Fruit fly (Drosophila melanogaster) S2 (cell line): ENCODE data around the gene CG14692.

Experiments
- CG8478 ChIP-seq: fragments of >200 bp; optimal IDR thresholded peaks from 2 replicates; lab custom pipeline; 2018
- CTCF ChIP-seq, 2 experiments: fragments of >200 bp; optimal IDR thresholded peaks; 2 replicates each; lab custom pipeline; 2018

CG14692 gene

DNA sequence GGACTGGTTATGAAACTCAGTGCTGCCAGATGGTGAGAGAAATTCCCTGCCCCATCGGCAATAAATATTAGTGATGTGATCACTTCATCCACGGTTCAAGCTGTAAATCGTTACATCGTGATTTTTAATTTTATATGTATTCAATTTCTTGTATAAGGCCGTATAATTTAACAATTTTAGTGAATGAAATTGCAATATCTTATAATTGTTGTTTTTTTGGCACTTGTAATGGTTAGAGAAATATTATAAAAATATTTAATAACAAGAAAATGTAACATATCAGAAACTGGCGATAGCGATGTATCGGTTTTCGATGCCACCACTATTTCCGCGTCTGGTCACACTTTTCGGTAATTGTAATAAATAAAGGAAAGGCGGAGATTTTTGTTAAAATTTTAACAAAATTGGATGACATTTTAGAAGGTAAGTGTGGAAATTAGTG is 19.7 kb downstream of the CG14692 start, which contains the start of the genes mRpL37 and Rbp1:
Gene mRpL37 (minus strand): TSS at position 35 of the 442 bp plus-strand sequence.
Gene Rbp1 (plus strand): TSS at position 326 of the 442 bp plus-strand sequence.
- TF ChIP-seq CTCF (optimal IDR thresholded peaks at IDR 0.05; lab: Kevin White, UChicago) (no peak), CG8478 (lab: Kevin White, UChicago) (no peak)

DNA sequence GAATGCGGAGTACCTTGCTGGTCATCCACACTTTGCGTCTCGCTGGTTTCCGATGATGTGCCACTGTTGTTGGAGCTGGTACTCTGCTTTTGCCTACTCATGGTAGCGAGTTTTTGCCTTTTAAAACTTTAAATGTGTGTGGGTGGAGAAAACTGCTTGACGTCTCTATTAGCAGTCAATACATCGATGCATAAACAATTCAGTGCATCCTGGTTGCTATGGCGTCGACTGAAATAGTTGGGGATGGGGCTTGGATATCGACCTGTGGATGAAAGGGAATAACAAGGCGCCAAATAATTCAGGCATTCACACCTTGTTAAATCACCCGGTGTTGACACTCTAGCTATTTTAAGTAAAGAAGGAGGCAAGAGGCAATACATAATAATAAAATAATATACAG is 21.6 kb downstream of the CG14692 start, which contains the start of gene CG42633:
Gene CG42633 (minus strand): TSS at position 101 of the 400 bp plus-strand sequence.
- TF ChIP-seq CG8478 (lab: Kevin White, UChicago): no peak
- TF ChIP-seq CTCF (optimal IDR thresholded peaks at IDR 0.05; lab: Kevin White, UChicago): no peak

- TF ChIP-seq CG8478 (lab: Kevin White, UChicago) (no peak), CTCF (optimal IDR thresholded peaks at IDR 0.05; lab: Kevin White, UChicago) (no peak)
Measured at dm6 chr3R:10780161-10780560, 23.6 kb downstream of the CG14692 start.

DNA sequence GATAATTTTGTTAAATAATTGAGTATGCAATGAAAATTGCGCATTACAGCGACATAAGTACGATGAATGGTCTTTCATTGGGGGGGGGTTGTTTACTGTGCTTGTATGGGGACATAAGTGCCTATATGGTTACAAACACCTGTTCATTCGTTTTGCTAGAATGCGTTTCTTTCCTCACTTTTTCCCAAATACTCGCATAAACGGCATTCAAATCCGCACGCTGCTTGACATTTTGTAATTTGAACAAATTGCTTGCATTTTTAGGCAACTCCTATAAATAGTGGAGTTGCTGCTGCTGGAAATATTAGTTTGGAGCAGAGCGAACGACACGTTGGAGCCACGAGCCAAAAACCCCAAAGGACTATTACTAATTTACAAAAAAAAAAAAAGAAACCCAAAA is 24.5 kb downstream of the CG14692 start, which contains the start of gene Desi:
Gene Desi (plus strand): TSS at position 301 of the 400 bp plus-strand sequence.
- TF ChIP-seq CTCF (optimal IDR thresholded peaks at IDR 0.05; lab: Kevin White, UChicago): no peak
- no peak for TF ChIP-seq CG8478 (lab: Kevin White, UChicago)

- TF ChIP-seq CG8478 (lab: Kevin White, UChicago): no peak
- no peak for TF ChIP-seq CTCF (optimal IDR thresholded peaks at IDR 0.05; lab: Kevin White, UChicago)
Measured at dm6 chr3R:10778151-10778550, 25.6 kb downstream of the CG14692 start.

DNA sequence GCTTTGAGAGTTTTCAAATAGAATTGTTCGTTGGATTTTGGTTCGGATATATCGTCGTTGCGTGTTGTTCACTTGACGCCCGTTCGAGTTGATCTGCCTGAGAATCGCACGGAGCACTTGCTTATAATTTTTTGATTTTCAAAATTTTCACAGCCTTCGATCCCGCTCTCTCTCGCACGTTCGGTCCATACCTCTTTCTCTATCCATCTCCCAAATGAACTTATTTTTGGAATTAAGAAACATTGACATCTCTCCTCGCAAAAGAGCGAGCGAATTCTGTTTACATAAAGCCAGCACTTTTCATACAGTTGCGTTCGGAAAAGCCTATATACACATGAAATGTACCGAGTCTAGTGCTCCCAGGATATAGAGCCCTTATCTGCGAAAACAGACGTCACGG is 26.5 kb downstream of the CG14692 start, which contains the start of the genes CG45076, CG45078 and fau:
Gene CG45076 (minus strand): TSS at position 101 of the 400 bp plus-strand sequence.
Gene CG45078 (minus strand): TSS at position 101 of the 400 bp plus-strand sequence.
Gene fau (minus strand): TSS at position 101 of the 400 bp plus-strand sequence.
- TF ChIP-seq CTCF (optimal IDR thresholded peaks at IDR 0.05; lab: Kevin White, UChicago): no peak
- TF ChIP-seq CG8478 (lab: Kevin White, UChicago): no peak

DNA sequence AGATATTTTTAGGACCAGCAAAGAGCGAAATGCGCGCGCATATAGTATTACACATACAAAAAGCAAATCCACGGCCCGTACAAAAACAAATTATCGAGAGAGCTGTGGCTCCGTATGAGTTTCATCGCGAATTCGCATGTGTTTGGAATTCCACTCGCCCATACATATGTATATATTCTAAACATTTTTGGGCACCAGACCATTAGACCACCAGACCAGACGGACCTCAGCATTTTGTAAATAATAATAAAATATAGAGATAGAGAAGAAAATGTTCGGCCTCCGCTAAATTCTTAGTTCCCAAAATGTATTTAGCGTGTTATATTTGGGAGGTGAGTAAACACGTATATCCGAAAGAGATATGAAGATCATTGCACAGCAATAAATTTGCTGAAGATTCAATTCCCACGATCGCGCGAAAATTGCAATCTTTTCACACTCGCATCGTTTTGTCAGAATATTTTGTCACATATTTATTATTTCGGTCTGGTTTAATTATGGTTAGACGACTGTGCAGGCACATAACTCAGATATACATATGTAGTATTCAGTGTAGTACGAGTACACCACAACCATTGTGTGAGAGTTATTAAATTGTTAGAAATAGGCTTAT is 27.6 kb downstream of the CG14692 start:
- no peak for TF ChIP-seq CG8478 (lab: Kevin White, UChicago)
- TF ChIP-seq CTCF (optimal IDR thresholded peaks at IDR 0.05; lab: Kevin White, UChicago): no peak

DNA sequence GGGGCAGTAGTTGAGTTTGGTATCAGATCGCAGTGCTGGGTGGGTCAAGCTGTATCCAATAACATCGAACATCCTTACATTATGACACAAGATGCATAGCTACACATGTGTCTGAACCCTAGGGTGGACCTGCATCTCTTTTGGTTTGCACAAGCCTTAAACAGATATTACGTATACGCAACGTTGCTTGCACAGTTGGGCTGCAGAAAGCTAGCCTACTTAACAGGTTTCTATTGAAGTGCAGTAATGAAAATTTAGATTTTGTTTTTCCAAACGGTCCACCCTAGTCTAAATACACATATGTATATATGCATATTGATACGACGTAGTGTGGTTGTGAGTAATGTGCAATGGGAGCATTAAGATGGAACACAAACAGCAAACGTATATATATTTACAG is 28.5 kb downstream of the CG14692 start:
- TF ChIP-seq CG8478 (lab: Kevin White, UChicago) (no peak), CTCF (optimal IDR thresholded peaks at IDR 0.05; lab: Kevin White, UChicago) (no peak)

- TF ChIP-seq CG8478 (lab: Kevin White, UChicago) (no peak), CTCF (optimal IDR thresholded peaks at IDR 0.05; lab: Kevin White, UChicago) (no peak)
Measured at dm6 chr3R:10767526-10767925, 36.2 kb downstream of the CG14692 start, which contains the start of gene TfIIFbeta. Gene TfIIFbeta, minus strand, starts transcription at chr3R:10767804.

DNA sequence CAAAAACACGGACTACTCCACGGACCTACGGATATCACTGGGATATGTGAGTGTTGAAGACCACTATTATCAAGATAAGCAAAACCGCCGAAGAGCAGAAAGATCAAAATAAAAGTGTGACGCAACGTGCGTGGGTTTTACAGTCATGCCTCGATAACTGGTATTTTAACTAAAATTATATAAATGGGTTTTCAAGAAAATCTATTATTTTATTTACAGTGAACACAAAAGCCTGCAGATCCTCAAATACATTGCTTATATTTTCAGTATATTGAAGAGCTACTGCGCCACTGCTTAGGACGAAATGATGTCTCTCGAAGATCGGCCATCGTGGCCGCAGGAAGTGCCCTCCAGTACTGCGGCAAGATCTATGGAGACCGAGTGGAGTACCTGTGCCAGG is 41.8 kb downstream of the CG14692 start:
- TF ChIP-seq CTCF (optimal IDR thresholded peaks at IDR 0.05; lab: Kevin White, UChicago) (no peak), CG8478 (lab: Kevin White, UChicago) (no peak)

DNA sequence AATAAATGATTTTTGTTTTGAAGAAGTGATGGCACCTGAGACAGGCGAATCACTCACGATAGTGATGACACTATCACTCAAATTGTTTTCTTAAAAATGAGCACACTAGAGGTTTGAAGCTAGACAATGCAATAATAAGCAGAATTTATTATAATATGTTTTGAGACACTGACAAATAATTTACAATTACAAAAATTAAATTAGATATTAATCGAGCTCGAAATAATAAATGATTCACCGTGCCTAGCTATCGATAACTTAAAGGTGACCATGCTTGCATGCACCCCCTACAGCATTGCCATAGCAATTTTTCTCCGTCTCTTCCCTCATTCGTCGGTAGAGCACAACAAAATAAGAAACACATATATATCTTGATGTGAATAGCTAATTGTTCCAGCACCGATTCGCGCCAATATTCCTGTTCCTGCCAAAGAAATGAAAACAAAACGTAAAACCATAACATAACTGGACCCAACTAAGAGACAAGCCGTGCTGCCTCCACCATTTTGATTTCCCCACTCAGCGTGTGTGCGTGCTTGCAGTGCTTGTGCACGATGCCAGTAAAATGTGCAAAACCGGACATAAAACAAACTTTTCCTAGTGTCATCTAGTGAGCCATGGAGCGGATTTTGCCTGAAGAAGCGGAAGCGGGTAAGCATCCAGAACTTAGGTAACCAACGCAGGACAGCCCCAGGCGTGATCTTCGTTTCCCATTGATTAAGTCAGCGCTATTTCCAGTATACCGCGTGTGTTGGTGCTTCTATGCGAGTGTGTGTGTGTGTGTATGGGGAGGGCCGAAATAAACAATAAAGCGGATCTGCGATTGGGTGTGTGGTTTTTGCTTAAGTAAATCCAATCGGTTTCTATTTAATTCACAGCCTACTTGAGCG is 42.5 kb downstream of the CG14692 start, which contains the start of the genes MED7 and Cap-H2:
Gene MED7 (minus strand): TSS at position 67 of the 890 bp plus-strand sequence.
Gene Cap-H2 (plus strand): TSS at position 345 of the 890 bp plus-strand sequence.
- TF ChIP-seq CG8478 (lab: Kevin White, UChicago) (no peak), CTCF (optimal IDR thresholded peaks at IDR 0.05; lab: Kevin White, UChicago) (no peak)

DNA sequence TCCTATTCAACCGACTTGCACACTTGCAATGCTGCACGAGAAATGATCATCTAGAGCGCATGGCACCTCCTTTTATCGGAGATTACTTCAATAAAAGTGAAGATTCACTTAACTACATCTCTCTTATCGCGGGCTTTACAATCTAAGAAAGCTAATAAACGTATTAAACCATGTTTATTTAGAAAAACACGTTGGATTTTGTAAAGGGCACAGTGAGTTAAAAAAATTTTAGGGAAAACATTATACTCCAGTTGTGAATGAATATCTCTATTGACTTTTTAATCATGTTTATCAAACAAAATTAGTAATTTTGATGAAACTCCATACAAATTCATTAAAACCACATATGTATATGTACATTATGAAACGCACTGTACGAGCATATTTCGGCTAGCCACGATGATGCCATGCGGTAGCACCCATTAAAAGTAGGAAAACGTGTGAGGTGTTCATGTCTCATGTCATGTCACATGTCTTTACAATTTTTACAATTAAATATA is 44.4 kb downstream of the CG14692 start, which contains the start of gene CG31272:
Gene CG31272 (minus strand): TSS at position 51 of the 500 bp plus-strand sequence.
- TF ChIP-seq CG8478 (lab: Kevin White, UChicago) (no peak), CTCF (optimal IDR thresholded peaks at IDR 0.05; lab: Kevin White, UChicago) (no peak)

- TF ChIP-seq CTCF (optimal IDR thresholded peaks at IDR 0.05; lab: Kevin White, UChicago): no peak
- no peak for TF ChIP-seq CG8478 (lab: Kevin White, UChicago)
Measured at dm6 chr3R:10755534-10755933, 48.2 kb downstream of the CG14692 start, which contains the start of gene CG14691. Gene CG14691, minus strand, starts transcription at chr3R:10755634.

DNA sequence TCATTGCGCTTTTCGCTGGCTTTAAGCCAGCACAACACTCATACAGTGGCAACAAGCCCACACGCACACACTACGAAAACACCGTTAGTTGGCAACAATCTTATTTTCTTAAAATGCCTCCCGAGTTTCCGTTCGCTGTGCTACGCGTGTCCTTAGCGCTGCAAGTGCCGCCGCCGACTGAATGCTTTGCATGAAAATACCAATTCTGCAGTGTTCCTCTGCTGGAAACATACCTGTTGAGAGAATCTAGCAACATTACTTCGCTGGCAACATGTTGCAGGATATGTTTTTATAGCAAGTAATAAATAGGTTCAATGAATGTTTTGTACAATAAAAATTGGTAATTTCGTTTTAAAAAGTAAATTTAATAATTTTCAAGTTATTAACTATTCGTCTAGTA is 52.7 kb downstream of the CG14692 start, which contains the start of gene TkR86C:
Gene TkR86C (minus strand): TSS at position 168 of the 400 bp plus-strand sequence.
- TF ChIP-seq CTCF (optimal IDR thresholded peaks at IDR 0.05; lab: Kevin White, UChicago) (no peak), CG8478 (lab: Kevin White, UChicago) (no peak)
